Fruit fly (Drosophila melanogaster): ENCODE data around the gene CG32022.

CG32022 gene

DNA sequence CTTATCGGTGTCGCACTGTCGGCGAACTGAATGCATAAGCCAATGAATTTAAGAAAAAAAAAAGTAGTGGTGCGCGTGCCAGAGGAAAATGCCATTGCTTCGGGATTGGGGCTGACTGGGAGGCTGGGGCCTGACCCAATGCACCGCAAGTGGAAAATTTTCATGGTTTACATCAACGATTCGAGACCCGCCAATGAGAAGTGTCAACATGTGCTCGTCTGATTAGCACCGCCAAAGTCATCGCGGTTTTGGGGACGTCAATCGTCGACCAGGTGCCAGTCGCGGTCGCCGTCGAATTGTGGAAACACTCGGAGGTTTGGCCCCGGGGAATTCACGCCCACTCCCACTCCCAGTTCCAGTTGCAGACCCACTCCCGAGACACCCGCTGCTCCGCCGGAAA, 37.3 kb downstream of the CG32022 start:
- TF ChIP-seq CG13287 (GFP tag; IDR thresholded peaks at IDR 0.05; ENCODE audit: partially characterized antibody), result no peak
- TF ChIP-seq cato (GFP tag; optimal IDR thresholded peaks at IDR 0.05; ENCODE audit: borderline replicate concordance), result no peak
- TF ChIP-seq ab (GFP tag; optimal IDR thresholded peaks at IDR 0.05), result no peak
- peak; percentile 27 for TF ChIP-seq CG9727 (GFP tag; optimal IDR thresholded peaks at IDR 0.05)
- TF ChIP-seq gsb-n (tag; optimal IDR thresholded peaks at IDR 0.05), result no peak
- no peak for TF ChIP-seq sqz (GFP tag; optimal IDR thresholded peaks at IDR 0.05)
- TF ChIP-seq tup (GFP tag; optimal IDR thresholded peaks at IDR 0.05), result no peak
- no peak for TF ChIP-seq nmo (GFP tag; optimal IDR thresholded peaks at IDR 0.05)
- TF ChIP-seq CG4360 (GFP tag; IDR thresholded peaks at IDR 0.05), result no peak
- TF ChIP-seq vfl (GFP tag; optimal IDR thresholded peaks at IDR 0.05), result no peak
- TF ChIP-seq aop (GFP tag; IDR thresholded peaks at IDR 0.05), result no peak
- TF ChIP-seq Xrp1 (GFP tag; IDR thresholded peaks at IDR 0.05), result no peak
- TF ChIP-seq Spps (tag; optimal IDR thresholded peaks at IDR 0.05), result no peak
- TF ChIP-seq lilli (GFP tag; optimal IDR thresholded peaks at IDR 0.05), result no peak
- no peak for TF ChIP-seq TFAM (GFP tag; optimal IDR thresholded peaks at IDR 0.05)
- no peak for TF ChIP-seq Hr51 (GFP tag; optimal IDR thresholded peaks at IDR 0.05)
- TF ChIP-seq cg (GFP tag; optimal IDR thresholded peaks at IDR 0.05), result no peak
- TF ChIP-seq hth (optimal IDR thresholded peaks at IDR 0.05), result no peak
- TF ChIP-seq hb (GFP tag; IDR thresholded peaks at IDR 0.05; ENCODE audit: partially characterized antibody), result no peak
- TF ChIP-seq jumu (GFP tag; optimal IDR thresholded peaks at IDR 0.05), result peak; percentile 13
- no peak for TF ChIP-seq CG8924 (tag; optimal IDR thresholded peaks at IDR 0.05)
- TF ChIP-seq E2f2 (GFP tag; IDR thresholded peaks at IDR 0.05), result 0 out of 2 replicates have a peak, but pooled peaks have one; percentile 24
- TF ChIP-seq slp2 (GFP tag; optimal IDR thresholded peaks at IDR 0.05), result no peak
- TF ChIP-seq CG16779 (GFP tag; IDR thresholded peaks at IDR 0.05), result 0 out of 2 replicates have a peak, but pooled peaks have one; percentile 24
- TF ChIP-seq CG17385 (GFP tag; optimal IDR thresholded peaks at IDR 0.05), result peak; percentile 12
- TF ChIP-seq Hmr (GFP tag; optimal IDR thresholded peaks at IDR 0.05), result peak; percentile 47
- TF ChIP-seq Fer3 (tag; optimal IDR thresholded peaks at IDR 0.05), result peak; percentile 8
- TF ChIP-seq grau (tag; optimal IDR thresholded peaks at IDR 0.05), result no peak
- TF ChIP-seq ftz-f1 (GFP tag; optimal IDR thresholded peaks at IDR 0.05), result no peak
- TF ChIP-seq vnd (GFP tag; IDR thresholded peaks at IDR 0.05; ENCODE audit: partially characterized antibody), result no peak
- TF ChIP-seq CG11695 (GFP tag; IDR thresholded peaks at IDR 0.05), result no peak
- no peak for TF ChIP-seq CG8944 (GFP tag; optimal IDR thresholded peaks at IDR 0.05)
- TF ChIP-seq ham (GFP tag; IDR thresholded peaks at IDR 0.05), result no peak
- TF ChIP-seq CG15514 (GFP tag; optimal IDR thresholded peaks at IDR 0.05), result peak; percentile 32
- TF ChIP-seq Dll (GFP tag; IDR thresholded peaks at IDR 0.05; ENCODE audit: partially characterized antibody), result no peak
- no peak for TF ChIP-seq Six4 (GFP tag; optimal IDR thresholded peaks at IDR 0.05)
- TF ChIP-seq nerfin-1 (tag; optimal IDR thresholded peaks at IDR 0.05), result no peak
- peak; percentile 14 for TF ChIP-seq CG5180 (GFP tag; optimal IDR thresholded peaks at IDR 0.05)
- no peak for TF ChIP-seq Ravus (GFP tag; IDR thresholded peaks at IDR 0.05)
- TF ChIP-seq Bteb2 (GFP tag; optimal IDR thresholded peaks at IDR 0.05), result no peak
- TF ChIP-seq BtbVII (GFP tag; optimal IDR thresholded peaks at IDR 0.05), result no peak
- TF ChIP-seq unpg (GFP tag; optimal IDR thresholded peaks at IDR 0.05), result no peak
- TF ChIP-seq CG12769 (tag; optimal IDR thresholded peaks at IDR 0.05), result peak; percentile 60
- peak; percentile 28 for TF ChIP-seq CrebB (tag; optimal IDR thresholded peaks at IDR 0.05)
- no peak for TF ChIP-seq CG2712 (tag; optimal IDR thresholded peaks at IDR 0.05)
- TF ChIP-seq org-1 (GFP tag; optimal IDR thresholded peaks at IDR 0.05), result peak; percentile 31
- peak; percentile 43 for TF ChIP-seq CG15601 (tag; optimal IDR thresholded peaks at IDR 0.05)
- TF ChIP-seq CG4707 (GFP tag; optimal IDR thresholded peaks at IDR 0.05), result no peak
- TF ChIP-seq CG12391 (tag; optimal IDR thresholded peaks at IDR 0.05), result no peak
- TF ChIP-seq Sox102F (GFP tag; optimal IDR thresholded peaks at IDR 0.05), result no peak
- no peak for TF ChIP-seq D19B (GFP tag; optimal IDR thresholded peaks at IDR 0.05)
